Worm (Caenorhabditis elegans) whole organism, L4 larva: ENCODE measurements around the gene egl-21.

Experiments used
- F37D6.2 ChIP-seq: sonication (generic microtip); optimal IDR thresholded peaks from 2 replicates; lab custom pipeline; 2016; ENCODE audit warnings: mild to moderate bottlenecking, missing genetic modification characterization, missing compliant biosample characterization
- Y48G9A.11 ChIP-seq: fragments of 200-800 bp; sonication (Bioruptor generic); IDR thresholded peaks from 2 replicates; pipeline ENCODE4 v1.3.6; 2022; ENCODE audit warnings: missing genetic modification reagents, missing genetic modification characterization, missing compliant biosample characterization
- aha-1 ChIP-seq: fragments of 150-350 bp; peaks from one replicate; lab custom pipeline; 2014; ENCODE audit warnings: missing biosample characterization, missing genetic modification characterization
- arid-1 ChIP-seq: fragments of 200-800 bp; sonication (Bioruptor generic); conservative IDR thresholded peaks from 2 replicates; pipeline ENCODE4 v1.3.6; 2022; ENCODE audit warnings: missing genetic modification reagents, missing genetic modification characterization, missing compliant biosample characterization
- ceh-20 ChIP-seq: fragments of 200-800 bp; sonication (Bioruptor generic); IDR thresholded peaks from 2 replicates; pipeline ENCODE4 v1.3.6; 2022; ENCODE audit warnings: missing genetic modification reagents, missing genetic modification characterization, missing compliant biosample characterization
- ceh-28 ChIP-seq: fragments of 150-350 bp; optimal IDR thresholded peaks from 2 replicates; lab custom pipeline; 2014; ENCODE audit warnings: missing biosample characterization, missing genetic modification reagents, missing genetic modification characterization
- ceh-62 ChIP-seq: sonication (generic microtip); optimal IDR thresholded peaks from 2 replicates; lab custom pipeline; 2017; ENCODE audit warnings: missing biosample characterization, missing genetic modification characterization
- ceh-82 ChIP-seq: sonication (generic microtip); optimal IDR thresholded peaks from 2 replicates; lab custom pipeline; 2017; ENCODE audit warnings: missing biosample characterization, missing genetic modification characterization
- ctbp-1 ChIP-seq: fragments of 200-800 bp; sonication (Bioruptor generic); IDR thresholded peaks from 2 replicates; pipeline ENCODE4 v1.3.6; 2022; ENCODE audit warnings: missing genetic modification reagents, missing genetic modification characterization, missing compliant biosample characterization
- daf-19 ChIP-seq: fragments of 200-800 bp; sonication (Bioruptor generic); conservative IDR thresholded peaks from 2 replicates; pipeline ENCODE4 v1.3.6; 2022; ENCODE audit warnings: missing genetic modification characterization, missing compliant biosample characterization
- dmd-6 ChIP-seq: fragments of 200-800 bp; sonication (Bioruptor generic); IDR thresholded peaks from 2 replicates; pipeline ENCODE4 v1.3.6; 2022; ENCODE audit warnings: missing genetic modification reagents, missing genetic modification characterization, missing compliant biosample characterization
- dpl-1 ChIP-seq: fragments of 150-350 bp; optimal IDR thresholded peaks from 2 replicates; lab custom pipeline; 2014; ENCODE audit warnings: missing biosample characterization, missing genetic modification reagents, missing genetic modification characterization
- egl-43 ChIP-seq: fragments of 200-800 bp; sonication (Bioruptor generic); IDR thresholded peaks from 2 replicates; pipeline ENCODE4 v1.3.6; 2022; ENCODE audit warnings: missing genetic modification reagents, missing genetic modification characterization, missing compliant biosample characterization
- fkh-10 ChIP-seq: fragments of 150-350 bp; optimal IDR thresholded peaks from 2 replicates; lab custom pipeline; 2014; ENCODE audit warnings: missing biosample characterization, missing genetic modification reagents, missing genetic modification characterization
- fos-1 ChIP-seq: fragments of 150-350 bp; optimal IDR thresholded peaks from 2 replicates; lab custom pipeline; 2014; ENCODE audit warnings: missing biosample characterization, missing genetic modification characterization
- hif-1 ChIP-seq, 2 experiments: sonication (generic microtip); optimal IDR thresholded peaks; 2 replicates each; lab custom pipeline; 2016 to 2017; ENCODE audit warnings: missing compliant biosample characterization in 2 of 2, missing genetic modification characterization in 2 of 2, missing genetic modification reagents in 2 of 2, missing genotype in 2 of 2, mild to moderate bottlenecking in 1 of 2
- hlh-11 ChIP-seq: fragments of 200-800 bp; sonication (Bioruptor generic); optimal IDR thresholded peaks from 2 replicates; lab custom pipeline; 2018; ENCODE audit warnings: mild to moderate bottlenecking, missing genetic modification characterization, missing compliant biosample characterization
- hlh-30 ChIP-seq: sonication (generic microtip); optimal IDR thresholded peaks from 2 replicates; lab custom pipeline; 2017; ENCODE audit warnings: antibody characterized with exemption, mild to moderate bottlenecking, missing genetic modification characterization, missing compliant biosample characterization; ENCODE audit not compliant: insufficient read depth
- hmg-1.1 ChIP-seq: fragments of 200-800 bp; sonication (Bioruptor generic); IDR thresholded peaks from 2 replicates; pipeline ENCODE4 v1.3.6; 2022; ENCODE audit warnings: missing genetic modification reagents, missing genetic modification characterization, missing compliant biosample characterization
- jun-1 ChIP-seq: fragments of 150-350 bp; optimal IDR thresholded peaks from 2 replicates; lab custom pipeline; 2014; ENCODE audit warnings: missing biosample characterization, missing genetic modification reagents, missing genetic modification characterization
- lin-29 ChIP-seq: fragments of 200-800 bp; sonication (Bioruptor generic); IDR thresholded peaks from 2 replicates; pipeline ENCODE4 v1.3.6; 2022; ENCODE audit warnings: missing genetic modification reagents, missing genetic modification characterization, missing compliant biosample characterization
- lin-39 ChIP-seq: fragments of 150-350 bp; optimal IDR thresholded peaks from 2 replicates; lab custom pipeline; 2014; ENCODE audit warnings: missing biosample characterization, missing genetic modification reagents, missing genetic modification characterization
- lsy-2 ChIP-seq, 2 experiments: fragments of 150-350 bp in 1 of 2; sonication (generic microtip) in 1 of 2; optimal IDR thresholded peaks; 2 replicates each; lab custom pipeline; 2014 to 2017; ENCODE audit warnings: missing biosample characterization in 2 of 2, missing genetic modification characterization in 2 of 2
- madf-5 ChIP-seq, 2 experiments: fragments of 200-800 bp; sonication (Bioruptor generic); IDR thresholded peaks; 2 replicates each; pipeline ENCODE4 v1.3.6; 2022; ENCODE audit warnings: missing compliant biosample characterization in 2 of 2, missing genetic modification characterization in 2 of 2
- mdl-1 ChIP-seq, 2 experiments: fragments of 150-350 bp in 1 of 2; sonication (generic microtip) in 1 of 2; optimal IDR thresholded peaks; 2 replicates each; lab custom pipeline; 2014 to 2017; ENCODE audit warnings: missing biosample characterization in 2 of 2, missing genetic modification characterization in 2 of 2
- mep-1 ChIP-seq: fragments of 150-350 bp; sonication (generic microtip); optimal IDR thresholded peaks from 3 replicates; lab custom pipeline; 2014; ENCODE audit warnings: missing biosample characterization, missing genetic modification characterization
- nhr-10 ChIP-seq: fragments of 150-350 bp; optimal IDR thresholded peaks from 2 replicates; lab custom pipeline; 2014; ENCODE audit warnings: missing biosample characterization, missing genetic modification characterization
- nhr-11 ChIP-seq: fragments of 150-350 bp; optimal IDR thresholded peaks from 2 replicates; lab custom pipeline; 2014; ENCODE audit warnings: missing biosample characterization, missing genetic modification characterization
- nhr-41 ChIP-seq: fragments of 200-800 bp; sonication (Bioruptor generic); IDR thresholded peaks from 2 replicates; pipeline ENCODE4 v1.3.6; 2022; ENCODE audit warnings: missing genetic modification reagents, missing genetic modification characterization, missing compliant biosample characterization
- nhr-42 ChIP-seq: fragments of 200-800 bp; sonication (Bioruptor generic); IDR thresholded peaks from 2 replicates; pipeline ENCODE4 v1.3.6; 2022; ENCODE audit warnings: missing genetic modification characterization, missing compliant biosample characterization
- nhr-48 ChIP-seq: sonication (generic microtip); optimal IDR thresholded peaks from 2 replicates; lab custom pipeline; 2016; ENCODE audit warnings: mild to moderate bottlenecking, missing genetic modification characterization, missing compliant biosample characterization
- nhr-76 ChIP-seq: fragments of 150-350 bp; optimal IDR thresholded peaks from 2 replicates; lab custom pipeline; 2014; ENCODE audit warnings: missing biosample characterization, missing genetic modification characterization
- rbr-2 ChIP-seq: sonication (generic microtip); optimal IDR thresholded peaks from 2 replicates; lab custom pipeline; 2016; ENCODE audit warnings: missing genotype, missing genetic modification characterization, missing compliant biosample characterization
- saeg-2 ChIP-seq: fragments of 200-800 bp; sonication (Bioruptor generic); IDR thresholded peaks from 2 replicates; pipeline ENCODE4 v1.3.6; 2022; ENCODE audit warnings: missing genetic modification reagents, missing genetic modification characterization, missing compliant biosample characterization
- sdz-12 ChIP-seq: fragments of 200-800 bp; sonication (Bioruptor generic); optimal IDR thresholded peaks from 2 replicates; lab custom pipeline; 2018; ENCODE audit warnings: mild to moderate bottlenecking, missing genetic modification characterization, missing compliant biosample characterization
- set-16 ChIP-seq: fragments of 200-800 bp; sonication (Bioruptor generic); IDR thresholded peaks from 2 replicates; pipeline ENCODE4 v1.3.6; 2022; ENCODE audit warnings: missing genetic modification reagents, missing genetic modification characterization, missing compliant biosample characterization
- snpc-1.2 ChIP-seq: fragments of 200-800 bp; sonication (Bioruptor generic); IDR thresholded peaks from 2 replicates; pipeline ENCODE4 v1.3.6; 2022; ENCODE audit warnings: missing genetic modification reagents, missing genetic modification characterization, missing compliant biosample characterization
- tag-97 ChIP-seq: fragments of 200-800 bp; sonication (Bioruptor generic); IDR thresholded peaks from 2 replicates; pipeline ENCODE4 v1.3.6; 2022; ENCODE audit warnings: missing genetic modification characterization, missing compliant biosample characterization
- unc-39 ChIP-seq: sonication (generic microtip); optimal IDR thresholded peaks from 2 replicates; lab custom pipeline; 2017; ENCODE audit warnings: missing biosample characterization, missing genetic modification characterization
- unc-62 ChIP-seq, 3 experiments: fragments of 150-350 bp in 1 of 3; sonication (generic microtip); optimal IDR thresholded peaks in 2 of 3; peaks in 1 of 3; 1 replicate in 1 of 3; 2 replicates in 2 of 3; lab custom pipeline; 2014 to 2017; ENCODE audit warnings: missing biosample characterization in 3 of 3, missing genetic modification characterization in 3 of 3, missing genetic modification reagents in 3 of 3, missing genotype in 1 of 3
- vab-7 ChIP-seq: fragments of 200-800 bp; sonication (Bioruptor generic); IDR thresholded peaks from 2 replicates; pipeline ENCODE4 v1.3.6; 2022; ENCODE audit warnings: missing genetic modification reagents, missing genetic modification characterization, missing compliant biosample characterization
- zfp-2 ChIP-seq: sonication (generic microtip); optimal IDR thresholded peaks from 2 replicates; lab custom pipeline; 2016; ENCODE audit warnings: mild to moderate bottlenecking, missing genetic modification characterization, missing compliant biosample characterization
- zip-2 ChIP-seq: fragments of 150-350 bp; optimal IDR thresholded peaks from 2 replicates; lab custom pipeline; 2014; ENCODE audit warnings: missing biosample characterization, missing genetic modification characterization

Gene egl-21

ce11 chrIV:10481695-10482094, at the start of gene egl-21:
Gene egl-21 (minus strand): TSS chrIV:10481844.
- peak; percentile 48 for TF ChIP-seq mep-1 (tag; lab: Kevin White, UChicago)
- peak; percentile 6 for TF ChIP-seq dpl-1 (GFP tag; lab: Kevin White, UChicago)
- no peak for TF ChIP-seq daf-19 (GFP tag; lab: Robert Waterston, UW)
- peak; percentile 34 for TF ChIP-seq zfp-2
- no peak for TF ChIP-seq nhr-48 (tag; lab: Kevin White, UChicago)
- no peak for TF ChIP-seq snpc-1.2 (GFP tag; lab: Robert Waterston, UW)
- peak; percentile 55; the same call in 1 of the 2 replicates for TF ChIP-seq hmg-1.1 (GFP tag; lab: Robert Waterston, UW)
- peak; percentile 36; the same call in 1 of the 2 replicates for TF ChIP-seq arid-1 (GFP tag; lab: Robert Waterston, UW)
- TF ChIP-seq ceh-82 (tag; lab: Kevin White, UChicago): no peak
- TF ChIP-seq vab-7 (GFP tag; lab: Robert Waterston, UW): no peak
- TF ChIP-seq nhr-10 (tag; lab: Kevin White, UChicago): no peak
- peak; percentile 54 for TF ChIP-seq dmd-6
- peak; percentile 5 to 67 for TF ChIP-seq lsy-2 (tag; optimal IDR thresholded peaks at IDR 0.05; lab: Kevin White, UChicago)
- TF ChIP-seq rbr-2 (tag; lab: Kevin White, UChicago): peak; percentile 82
- no peak for TF ChIP-seq fos-1
- no peak for TF ChIP-seq jun-1 (tag; lab: Kevin White, UChicago)
- TF ChIP-seq aha-1 (tag; lab: Kevin White, UChicago): peak; percentile 93
- peak; percentile 19 for TF ChIP-seq hlh-11 (tag; lab: Kevin White, UChicago)
- TF ChIP-seq F37D6.2 (tag; lab: Kevin White, UChicago): peak; percentile 63
- peak in 1 of 2 experiments; percentile 6 for TF ChIP-seq unc-62 (GFP tag; optimal IDR thresholded peaks at IDR 0.05 in 1 of 2; lab: Kevin White, UChicago)
- TF ChIP-seq unc-62 (tag; optimal IDR thresholded peaks at IDR 0.05; lab: Kevin White, UChicago): no peak
- TF ChIP-seq madf-5 (GFP tag; IDR thresholded peaks at IDR 0.05; lab: Robert Waterston, UW): no peak
- peak; percentile 93 for TF ChIP-seq fkh-10 (GFP tag; lab: Kevin White, UChicago)
- no peak for TF ChIP-seq ceh-62 (tag; lab: Kevin White, UChicago)
- no peak for TF ChIP-seq tag-97 (GFP tag; lab: Robert Waterston, UW)
- peak; percentile 69 for TF ChIP-seq egl-43 (GFP tag; lab: Robert Waterston, UW)
- TF ChIP-seq ctbp-1: peak; percentile 76
- TF ChIP-seq unc-39 (tag; lab: Kevin White, UChicago): no peak
- TF ChIP-seq mdl-1 (tag; optimal IDR thresholded peaks at IDR 0.05; lab: Kevin White, UChicago): peak; percentile 60 to 62
- TF ChIP-seq saeg-2 (GFP tag; lab: Robert Waterston, UW): no peak
- TF ChIP-seq nhr-42 (GFP tag; lab: Robert Waterston, UW): no peak
- TF ChIP-seq nhr-11 (tag; lab: Kevin White, UChicago): peak; percentile 48
- peak in 1 of 2 experiments; percentile 57 for TF ChIP-seq hif-1 (tag; optimal IDR thresholded peaks at IDR 0.05; lab: Kevin White, UChicago)
- peak; percentile 50; the same call in 1 of the 2 replicates for TF ChIP-seq set-16
- peak; percentile 57 for TF ChIP-seq hlh-30 (tag; lab: Kevin White, UChicago)
- no peak for TF ChIP-seq ceh-20
- no peak for TF ChIP-seq Y48G9A.11 (GFP tag; lab: Robert Waterston, UW)
- TF ChIP-seq lin-29 (GFP tag; lab: Robert Waterston, UW): no peak
- TF ChIP-seq nhr-41 (GFP tag; lab: Robert Waterston, UW): no peak
- TF ChIP-seq nhr-76: no peak
- no peak for TF ChIP-seq lin-39 (tag; lab: Kevin White, UChicago)
- no peak for TF ChIP-seq sdz-12
- TF ChIP-seq ceh-28 (tag; lab: Kevin White, UChicago): peak; percentile 17
- TF ChIP-seq zip-2 (tag; lab: Kevin White, UChicago): no peak
